Fruit fly (Drosophila melanogaster) whole organism, embryonic: Measurements from ENCODE around the gene CG5510.
A peak's percentile ranks its signal among the peaks of the same experiment; 100 is the strongest.

Experiments
- Atf3 ChIP-seq: fragments of 200-800 bp; sonication (Bioruptor generic); optimal IDR thresholded peaks from 3 replicates; lab custom pipeline; 2016; ENCODE audit warnings: missing biosample characterization, missing genetic modification characterization
- Awh ChIP-seq: fragments of 200-800 bp; sonication (Bioruptor generic); IDR thresholded peaks from 2 replicates; pipeline ENCODE4, ENCODE4 v1.3.6; 2022; ENCODE audit warnings: missing biosample characterization, missing genetic modification characterization
- Bgb ChIP-seq: fragments of 200-800 bp; sonication (Bioruptor generic); IDR thresholded peaks from 2 replicates; pipeline ENCODE4 v1.3.6; 2022; ENCODE audit warnings: missing biosample characterization, missing genetic modification characterization; ENCODE audit not compliant: partially characterized antibody
- CG10274 ChIP-seq: fragments of 200-800 bp; sonication (Bioruptor generic); optimal IDR thresholded peaks from 3 replicates; lab custom pipeline; 2017; ENCODE audit warnings: missing biosample characterization, mild to moderate bottlenecking, missing genetic modification characterization
- CG10543 ChIP-seq: fragments of 200-800 bp; sonication (Bioruptor generic); optimal IDR thresholded peaks from 3 replicates; lab custom pipeline; 2017; ENCODE audit warnings: missing biosample characterization, mild to moderate bottlenecking, missing genetic modification characterization, moderate library complexity
- CG12104 ChIP-seq: fragments of 200-800 bp; sonication (Bioruptor generic); optimal IDR thresholded peaks from 3 replicates; lab custom pipeline; 2016; ENCODE audit warnings: missing biosample characterization, missing genetic modification characterization
- CG15011 ChIP-seq: fragments of 200-800 bp; sonication (Bioruptor generic); optimal IDR thresholded peaks from 3 replicates; lab custom pipeline; 2018; ENCODE audit warnings: missing biosample characterization, mild to moderate bottlenecking, missing genetic modification characterization
- CG15601 ChIP-seq: fragments of 200-800 bp; sonication (Bioruptor generic); optimal IDR thresholded peaks from 3 replicates; lab custom pipeline; 2019; ENCODE audit warnings: missing biosample characterization, mild to moderate bottlenecking, missing genetic modification characterization, moderate library complexity
- CG17568 ChIP-seq: fragments of 200-800 bp; sonication (Bioruptor generic); optimal IDR thresholded peaks from 2 replicates; lab custom pipeline; 2018; ENCODE audit warnings: missing biosample characterization, mild to moderate bottlenecking, missing genetic modification characterization, moderate library complexity
- CG1832 ChIP-seq: fragments of 200-800 bp; sonication (Bioruptor generic); optimal IDR thresholded peaks from 2 replicates; lab custom pipeline; 2017; ENCODE audit warnings: missing biosample characterization, mild to moderate bottlenecking, missing genetic modification characterization, inconsistent platforms
- CG2116 ChIP-seq: fragments of 200-800 bp; sonication (Bioruptor generic); optimal IDR thresholded peaks from 3 replicates; lab custom pipeline; 2018; ENCODE audit warnings: missing biosample characterization, mild to moderate bottlenecking, missing genetic modification characterization
- CG2202 ChIP-seq: fragments of 200-800 bp; sonication (Bioruptor generic); optimal IDR thresholded peaks from 2 replicates; lab custom pipeline; 2018; ENCODE audit warnings: missing biosample characterization, mild to moderate bottlenecking, missing genetic modification characterization
- CG6175 ChIP-seq: fragments of 200-800 bp; sonication (Bioruptor generic); IDR thresholded peaks from 3 replicates; pipeline ENCODE4 v1.3.6; 2022; ENCODE audit warnings: missing biosample characterization, missing genetic modification characterization
- CG6254 ChIP-seq: fragments of 200-800 bp; sonication (Bioruptor generic); optimal IDR thresholded peaks from 3 replicates; lab custom pipeline; 2017; ENCODE audit warnings: mild to moderate bottlenecking, missing biosample characterization, missing genetic modification reagents, missing genetic modification characterization
- CG6689 ChIP-seq: fragments of 200-800 bp; sonication (Bioruptor generic); IDR thresholded peaks from 2 replicates; pipeline ENCODE4 v1.3.6; 2022; ENCODE audit warnings: missing biosample characterization, missing genetic modification characterization
- CG7271 ChIP-seq: fragments of 200-800 bp; sonication (Bioruptor generic); optimal IDR thresholded peaks from 2 replicates; lab custom pipeline; 2018; ENCODE audit warnings: missing biosample characterization, mild to moderate bottlenecking, missing genetic modification characterization, moderate library complexity
- CG7987 ChIP-seq: fragments of 200-800 bp; sonication (Bioruptor generic); optimal IDR thresholded peaks from 2 replicates; lab custom pipeline; 2018; ENCODE audit warnings: missing biosample characterization, mild to moderate bottlenecking, missing genetic modification characterization, moderate library complexity
- CG9876 ChIP-seq: fragments of 200-800 bp; sonication (Bioruptor generic); optimal IDR thresholded peaks from 2 replicates; lab custom pipeline; 2016; ENCODE audit warnings: missing biosample characterization, missing genetic modification characterization
- CG9932 ChIP-seq: fragments of 200-800 bp; sonication (Bioruptor generic); IDR thresholded peaks from 2 replicates; pipeline ENCODE4 v1.3.6; 2022; ENCODE audit warnings: missing biosample characterization, missing genetic modification characterization
- D19B ChIP-seq: fragments of 200-800 bp; sonication (Bioruptor generic); optimal IDR thresholded peaks from 2 replicates; lab custom pipeline; 2017; ENCODE audit warnings: missing biosample characterization, mild to moderate bottlenecking, missing genetic modification characterization
- Dad ChIP-seq: fragments of 200-800 bp; sonication (Bioruptor generic); optimal IDR thresholded peaks from 3 replicates; lab custom pipeline; 2016; ENCODE audit warnings: missing biosample characterization, missing genetic modification characterization
- Dfd ChIP-seq, 2 experiments: fragments of >200 bp; optimal IDR thresholded peaks; 2 replicates each; lab custom pipeline; 2017; ENCODE audit warnings: missing biosample characterization in 2 of 2, missing genetic modification characterization in 2 of 2
- Dp ChIP-seq: fragments of 200-800 bp; sonication (Bioruptor generic); optimal IDR thresholded peaks from 2 replicates; lab custom pipeline; 2018; ENCODE audit warnings: missing biosample characterization, mild to moderate bottlenecking, missing genetic modification characterization, moderate library complexity
- ERR ChIP-seq: fragments of 200-800 bp; sonication (Bioruptor generic); optimal IDR thresholded peaks from 2 replicates; lab custom pipeline; 2016; ENCODE audit warnings: missing biosample characterization, missing genetic modification characterization
- Elba2 ChIP-seq: fragments of 200-800 bp; sonication (Bioruptor generic); optimal IDR thresholded peaks from 3 replicates; lab custom pipeline; 2016; ENCODE audit warnings: missing biosample characterization, missing genetic modification characterization
- H2.0 ChIP-seq: fragments of 200-800 bp; sonication (Bioruptor generic); IDR thresholded peaks from 2 replicates; pipeline ENCODE4 v1.3.6; 2022; ENCODE audit warnings: missing biosample characterization, missing genetic modification characterization
- Hand ChIP-seq: fragments of 200-800 bp; sonication (Bioruptor generic); optimal IDR thresholded peaks from 2 replicates; lab custom pipeline; 2017; ENCODE audit warnings: mild to moderate bottlenecking, missing biosample characterization, missing genetic modification reagents, missing genetic modification characterization
- Kr ChIP-seq: fragments of 200-800 bp; sonication (Bioruptor generic); optimal IDR thresholded peaks from 2 replicates; lab custom pipeline; 2017; ENCODE audit warnings: missing biosample characterization, mild to moderate bottlenecking, missing genetic modification characterization
- Med ChIP-seq: fragments of 200-800 bp; sonication (Bioruptor generic); peaks from one replicate; lab custom pipeline; 2016; ENCODE audit warnings: missing biosample characterization, missing genetic modification characterization, mild to moderate bottlenecking, inconsistent platforms, moderate library complexity
- Meics ChIP-seq: fragments of 200-800 bp; sonication (Bioruptor generic); optimal IDR thresholded peaks from 2 replicates; lab custom pipeline; 2017; ENCODE audit warnings: missing biosample characterization, mild to moderate bottlenecking, missing genetic modification characterization
- Sox102F ChIP-seq: fragments of 200-800 bp; sonication (Bioruptor generic); optimal IDR thresholded peaks from 2 replicates; lab custom pipeline; 2018; ENCODE audit warnings: missing biosample characterization, mild to moderate bottlenecking, missing genetic modification characterization, moderate library complexity
- TFAM ChIP-seq: fragments of 200-800 bp; sonication (Bioruptor generic); optimal IDR thresholded peaks from 2 replicates; lab custom pipeline; 2017; ENCODE audit warnings: missing biosample characterization, missing genetic modification characterization, inconsistent platforms
- YL-1 ChIP-seq: fragments of 200-800 bp; sonication (Bioruptor generic); optimal IDR thresholded peaks from 3 replicates; lab custom pipeline; 2017; ENCODE audit warnings: missing biosample characterization, mild to moderate bottlenecking, missing genetic modification characterization
- aop ChIP-seq: fragments of 200-800 bp; sonication (Bioruptor generic); IDR thresholded peaks from 2 replicates; pipeline ENCODE4 v1.3.6; 2022; ENCODE audit warnings: missing biosample characterization, missing genetic modification characterization
- az2 ChIP-seq: fragments of 200-800 bp; sonication (Bioruptor generic); optimal IDR thresholded peaks from 3 replicates; lab custom pipeline; 2016; ENCODE audit warnings: missing biosample characterization, missing genetic modification characterization
- br ChIP-seq: fragments of >200 bp; optimal IDR thresholded peaks from 2 replicates; lab custom pipeline; 2017
- cad ChIP-seq: fragments of >200 bp; optimal IDR thresholded peaks from 2 replicates; lab custom pipeline; 2017; ENCODE audit warnings: missing biosample characterization, missing genetic modification characterization
- chif ChIP-seq, 2 experiments: fragments of 200-800 bp; sonication (Bioruptor generic); optimal IDR thresholded peaks; 3 replicates each; lab custom pipeline; 2016; ENCODE audit warnings: missing biosample characterization in 2 of 2, missing genetic modification characterization in 2 of 2
- chn ChIP-seq: fragments of 200-800 bp; sonication (Bioruptor generic); optimal IDR thresholded peaks from 2 replicates; lab custom pipeline; 2016; ENCODE audit warnings: missing biosample characterization, missing genetic modification characterization
- disco-r ChIP-seq: fragments of 200-800 bp; sonication (Bioruptor generic); optimal IDR thresholded peaks from 2 replicates; lab custom pipeline; 2016; ENCODE audit warnings: missing biosample characterization, missing genetic modification characterization
- gfzf ChIP-seq: fragments of 200-800 bp; sonication (Bioruptor generic); optimal IDR thresholded peaks from 2 replicates; lab custom pipeline; 2016; ENCODE audit warnings: missing biosample characterization, mild to moderate bottlenecking, missing genetic modification characterization, moderate library complexity
- gsb ChIP-seq: fragments of 200-800 bp; sonication (Bioruptor generic); IDR thresholded peaks from 2 replicates; pipeline ENCODE4 v1.3.6; 2022; ENCODE audit warnings: missing biosample characterization, missing genetic modification characterization
- inv ChIP-seq: fragments of 200-800 bp; sonication (Bioruptor generic); IDR thresholded peaks from 2 replicates; pipeline ENCODE4 v1.3.6; 2022; ENCODE audit warnings: missing biosample characterization, missing genetic modification characterization; ENCODE audit not compliant: partially characterized antibody
- lbe ChIP-seq: fragments of 200-800 bp; sonication (Bioruptor generic); optimal IDR thresholded peaks from 2 replicates; lab custom pipeline; 2016; ENCODE audit warnings: missing biosample characterization, mild to moderate bottlenecking, missing genetic modification characterization
- odd ChIP-seq: fragments of 200-800 bp; sonication (Bioruptor generic); optimal IDR thresholded peaks from 2 replicates; lab custom pipeline; 2017; ENCODE audit warnings: missing biosample characterization, mild to moderate bottlenecking, missing genetic modification characterization
- pb ChIP-seq: fragments of 200-800 bp; sonication (Bioruptor generic); optimal IDR thresholded peaks from 3 replicates; lab custom pipeline; 2016; ENCODE audit warnings: missing biosample characterization, missing genetic modification characterization
- prd ChIP-seq, 3 experiments: fragments of >200 bp in 2 of 3; fragments of 200-800 bp in 1 of 3; sonication (Bioruptor generic) in 1 of 3; optimal IDR thresholded peaks in 2 of 3; IDR thresholded peaks in 1 of 3; 2 replicates in 2 of 3; 3 replicates in 1 of 3; pipeline versions ENCODE4 v1.3.6 to Lab custom; 2017 to 2022; ENCODE audit warnings: missing biosample characterization in 1 of 3, missing genetic modification characterization in 1 of 3
- pzg ChIP-seq: fragments of 200-800 bp; sonication (Bioruptor generic); optimal IDR thresholded peaks from 3 replicates; lab custom pipeline; 2018; ENCODE audit warnings: missing biosample characterization, mild to moderate bottlenecking, missing genetic modification characterization, moderate library complexity
- ttk ChIP-seq: fragments of 200-800 bp; sonication (Bioruptor generic); IDR thresholded peaks from 2 replicates; pipeline ENCODE4 v2.1.2; 2022; ENCODE audit warnings: missing biosample characterization, missing genetic modification characterization
- vfl ChIP-seq: fragments of 200-800 bp; sonication (Bioruptor generic); optimal IDR thresholded peaks from 2 replicates; lab custom pipeline; 2016; ENCODE audit warnings: missing biosample characterization, missing genetic modification characterization
- wdn ChIP-seq: fragments of 200-800 bp; sonication (Bioruptor generic); IDR thresholded peaks from 2 replicates; pipeline ENCODE4 v1.3.6; 2022; ENCODE audit warnings: missing biosample characterization, missing genetic modification characterization
- z ChIP-seq: fragments of 200-800 bp; sonication (Bioruptor generic); IDR thresholded peaks from 3 replicates; pipeline ENCODE4 v1.3.6; 2022; ENCODE audit warnings: missing biosample characterization, missing genetic modification characterization

CG5510 gene

DNA sequence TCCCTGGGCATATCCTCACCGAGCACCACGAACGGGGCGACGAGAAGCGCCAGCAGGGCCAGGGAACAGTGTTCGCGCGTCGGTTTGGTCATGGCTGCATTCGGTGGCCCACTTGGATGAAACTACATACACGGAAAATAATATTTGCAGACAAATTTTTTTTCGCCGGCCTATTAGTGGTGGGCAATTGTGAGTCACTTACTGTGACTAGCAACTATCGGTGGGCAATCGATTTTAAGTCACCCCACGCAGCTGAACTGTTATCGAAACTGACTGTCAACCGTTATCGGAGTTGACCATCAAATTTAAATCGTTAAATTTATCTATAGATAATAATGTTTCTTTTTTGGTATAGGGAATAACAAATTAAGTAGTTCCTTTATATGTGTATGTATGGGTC, at the start of gene CG5510 (continued):
- TF ChIP-seq CG7987 (GFP tag; lab: Kevin White, UChicago) (peak; percentile 48), CG6254 (GFP tag; lab: Kevin White, UChicago) (no peak), CG12104 (no peak), br (lab: Kevin White, UChicago) (no peak), chn (GFP tag; lab: Kevin White, UChicago) (peak; percentile 62), CG2116 (GFP tag; lab: Kevin White, UChicago) (peak; percentile 94), Dad (GFP tag; lab: Kevin White, UChicago) (peak; percentile 69), CG6175 (GFP tag; lab: Robert Waterston, UW) (no peak), Kr (GFP tag; lab: Kevin White, UChicago) (no peak), ERR (GFP tag; lab: Kevin White, UChicago) (peak; percentile 4), az2 (GFP tag; lab: Kevin White, UChicago) (peak; percentile 16), Atf3 (GFP tag; lab: Kevin White, UChicago) (peak; percentile 9), Meics (GFP tag; lab: Kevin White, UChicago) (peak; percentile 21), CG17568 (GFP tag; lab: Kevin White, UChicago) (no peak), lbe (GFP tag; lab: Kevin White, UChicago) (no peak), chif (GFP tag; optimal IDR thresholded peaks at IDR 0.05; lab: Kevin White, UChicago) (peak; percentile 13 to 48), CG9876 (GFP tag; lab: Kevin White, UChicago) (peak; percentile 3), aop (GFP tag; lab: Robert Waterston, UW) (no peak), CG15601 (tag; lab: Kevin White, UChicago) (peak; percentile 97), Med (GFP tag; lab: Kevin White, UChicago) (peak; percentile 97), H2.0 (GFP tag; lab: Robert Waterston, UW) (no peak), CG7271 (tag; lab: Kevin White, UChicago) (no peak), CG1832 (GFP tag; lab: Kevin White, UChicago) (no peak), D19B (no peak), Bgb (GFP tag; lab: Robert Waterston, UW) (peak; percentile 99), Dfd (GFP tag; optimal IDR thresholded peaks at IDR 0.05; lab: Kevin White, UChicago) (no peak), vfl (GFP tag; lab: Kevin White, UChicago) (peak; percentile 52), Elba2 (GFP tag; lab: Kevin White, UChicago) (peak; percentile 33), Hand (no peak), CG2202 (no peak), Awh (GFP tag; lab: Robert Waterston, UW) (no peak), CG9932 (GFP tag; lab: Robert Waterston, UW) (peak; percentile 86), Dp (GFP tag; lab: Kevin White, UChicago) (peak; percentile 96), TFAM (GFP tag; lab: Kevin White, UChicago) (no peak), CG15011 (GFP tag; lab: Kevin White, UChicago) (no peak), pb (GFP tag; lab: Kevin White, UChicago) (no peak), odd (GFP tag; lab: Kevin White, UChicago) (no peak), Sox102F (no peak), z (GFP tag; lab: Robert Waterston, UW) (no peak), ttk (no peak), YL-1 (GFP tag; lab: Kevin White, UChicago) (peak; percentile 86), CG6689 (GFP tag; lab: Robert Waterston, UW) (no peak), disco-r (GFP tag; lab: Kevin White, UChicago) (no peak), wdn (GFP tag; lab: Robert Waterston, UW) (no peak), gfzf (GFP tag; lab: Kevin White, UChicago) (peak; percentile 43), cad (GFP tag; lab: Kevin White, UChicago) (no peak), pzg (peak; percentile 97), gsb (no peak), prd (optimal IDR thresholded peaks at IDR 0.05; lab: Kevin White, UChicago) (no peak), prd (GFP tag; IDR thresholded peaks at IDR 0.05; lab: Robert Waterston, UW) (peak; percentile 33; the same call in 2 of the 3 replicates), CG10274 (GFP tag; lab: Kevin White, UChicago) (no peak), CG10543 (GFP tag; lab: Kevin White, UChicago) (peak; percentile 34), inv (peak; percentile 95)
